Fruit fly (Drosophila melanogaster): ENCODE measurements around the gene CG8117.

CG8117 gene

DNA sequence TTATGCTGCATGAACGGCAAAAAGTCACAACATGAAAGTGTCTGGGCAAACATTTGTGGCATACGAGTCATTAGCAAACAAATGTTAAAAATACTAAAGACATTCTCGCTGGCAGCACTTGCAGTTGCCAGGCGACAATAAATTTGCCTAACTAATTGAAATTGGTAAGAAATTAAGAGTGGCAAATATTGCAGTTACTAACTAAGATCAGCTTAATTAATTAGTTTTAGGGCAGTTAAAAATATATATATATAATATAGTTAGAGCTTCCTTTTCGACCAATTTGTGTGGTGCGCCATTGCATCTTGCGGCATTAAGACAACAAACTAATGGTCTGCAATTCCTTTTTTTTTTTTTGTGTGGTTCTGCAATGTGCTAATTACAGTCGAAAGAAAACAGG lies 26.1 kb upstream of the CG8117 start:
- TF ChIP-seq Myc (optimal IDR thresholded peaks at IDR 0.05) (no peak), psq (optimal IDR thresholded peaks at IDR 0.05) (no peak), Sin3A (optimal IDR thresholded peaks at IDR 0.05) (no peak)

DNA sequence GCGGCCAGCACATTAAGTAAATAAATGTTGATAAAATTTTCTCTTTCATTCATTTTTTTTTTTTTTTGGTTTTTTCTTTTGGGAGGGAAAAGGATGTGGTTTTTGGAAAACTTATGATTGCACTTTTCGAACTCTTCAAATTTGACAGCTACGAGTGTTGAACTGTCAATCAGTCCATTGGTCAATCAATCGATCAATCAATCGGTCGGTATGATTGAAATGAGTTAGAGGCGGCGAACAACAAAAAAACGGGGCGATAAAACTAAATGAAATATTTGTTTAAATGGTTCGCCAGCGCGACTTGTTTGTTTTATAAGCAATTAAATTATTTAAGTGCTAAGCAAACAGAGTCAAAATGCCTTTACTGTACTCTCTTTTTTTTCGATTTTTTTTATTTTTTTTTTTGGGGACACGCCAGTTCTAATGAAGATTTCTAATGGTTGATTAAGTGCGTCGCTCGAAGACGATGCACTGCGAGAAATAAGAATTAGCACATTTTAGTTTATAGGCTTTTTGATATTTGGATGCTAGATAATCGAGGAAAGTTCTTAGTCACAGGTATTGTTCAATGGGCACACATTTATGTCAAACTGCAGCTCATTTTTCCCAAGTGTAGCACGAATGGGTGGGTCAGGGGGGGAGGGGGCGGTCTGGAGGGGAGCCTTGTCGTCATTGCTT lies 24.9 kb upstream of the CG8117 start:
- TF ChIP-seq ttk (optimal IDR thresholded peaks at IDR 0.05): no peak
- no peak for TF ChIP-seq insv (optimal IDR thresholded peaks at IDR 0.05)
- no peak for TF ChIP-seq h (optimal IDR thresholded peaks at IDR 0.05)
- no peak for TF ChIP-seq psq (optimal IDR thresholded peaks at IDR 0.05)
- no peak for TF ChIP-seq Sin3A (optimal IDR thresholded peaks at IDR 0.05)

DNA sequence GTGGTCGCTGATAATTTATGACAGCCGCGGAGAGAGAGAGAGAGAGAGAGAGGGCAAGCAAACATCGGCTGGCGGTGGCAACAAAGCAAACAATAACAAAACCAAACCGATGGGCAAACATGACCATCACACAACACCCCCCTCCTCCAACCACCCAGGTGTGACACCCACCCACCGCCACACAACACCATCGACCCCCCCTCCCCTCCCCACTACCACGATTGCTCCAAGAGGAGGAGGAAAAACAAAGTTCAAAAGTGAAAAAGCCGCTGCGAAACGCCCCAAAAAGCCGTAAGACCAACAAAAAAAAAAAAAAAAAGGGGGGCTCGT lies 24.4 kb upstream of the CG8117 start:
- no peak for TF ChIP-seq insv (optimal IDR thresholded peaks at IDR 0.05)
- TF ChIP-seq h (optimal IDR thresholded peaks at IDR 0.05): no peak
- no peak for TF ChIP-seq Myc (optimal IDR thresholded peaks at IDR 0.05)
- no peak for TF ChIP-seq Sin3A (optimal IDR thresholded peaks at IDR 0.05)
- no peak for TF ChIP-seq ttk (optimal IDR thresholded peaks at IDR 0.05)
- TF ChIP-seq psq (optimal IDR thresholded peaks at IDR 0.05): no peak

DNA sequence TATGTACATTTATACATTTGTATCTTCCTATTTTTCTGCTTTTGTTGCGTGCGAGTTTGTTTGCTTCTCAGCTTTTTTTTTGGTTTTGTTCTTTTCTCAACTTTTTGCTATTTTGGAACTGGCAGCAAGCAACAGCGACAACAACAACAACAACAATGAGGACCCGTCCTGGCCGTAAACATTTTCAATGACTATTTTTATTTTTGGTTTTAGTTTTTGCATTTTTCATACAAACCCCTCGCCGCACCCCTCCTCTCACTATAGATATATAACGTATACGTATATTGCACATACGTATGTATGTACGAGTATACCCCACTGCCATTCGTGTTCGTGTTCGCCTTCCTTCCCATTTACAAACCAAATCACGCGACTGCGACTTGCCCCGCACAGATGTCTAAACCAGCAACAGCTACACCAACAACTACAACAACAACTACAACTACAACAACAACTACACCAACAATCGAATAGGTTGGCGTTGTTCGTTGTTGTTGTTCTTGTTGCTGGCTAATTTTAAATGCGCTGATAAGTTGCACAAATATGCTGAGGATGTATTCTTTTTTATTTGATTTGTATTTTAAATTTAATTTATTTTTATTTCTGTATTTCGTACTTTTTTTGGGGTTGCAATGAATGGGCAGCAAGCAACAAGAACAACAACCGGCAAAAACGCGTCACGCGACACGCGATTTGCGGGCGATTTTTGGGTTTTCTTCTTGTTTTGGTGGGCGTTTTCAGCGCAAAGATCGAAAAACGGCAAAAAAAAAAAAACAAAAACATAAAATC lies 23.4 kb upstream of the CG8117 start:
- TF ChIP-seq psq (optimal IDR thresholded peaks at IDR 0.05): no peak
- TF ChIP-seq ttk (optimal IDR thresholded peaks at IDR 0.05): no peak
- TF ChIP-seq Sin3A (optimal IDR thresholded peaks at IDR 0.05): no peak

DNA sequence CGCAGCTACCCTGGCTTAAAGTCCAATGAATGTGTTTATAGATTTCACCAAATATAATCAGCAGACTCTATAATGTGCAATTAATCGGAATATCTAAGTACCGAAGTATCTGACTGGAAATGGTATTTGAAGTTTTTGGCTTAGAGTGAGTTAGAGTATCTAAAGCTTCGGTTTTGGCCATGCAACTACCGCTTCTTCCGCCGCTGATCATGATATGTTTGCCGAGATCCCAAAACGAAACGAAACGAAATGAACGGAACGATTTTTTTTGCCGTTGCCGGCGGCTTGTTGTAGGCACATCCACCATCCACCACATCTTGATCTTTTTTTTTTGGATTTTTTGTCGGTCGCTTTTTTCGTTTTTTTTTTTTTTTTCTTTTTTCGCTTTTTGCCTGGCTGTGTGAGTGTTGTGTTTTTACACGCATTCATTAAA lies 21.0 kb upstream of the CG8117 start:
- TF ChIP-seq Sin3A (optimal IDR thresholded peaks at IDR 0.05) (no peak), insv (optimal IDR thresholded peaks at IDR 0.05) (no peak), psq (optimal IDR thresholded peaks at IDR 0.05) (no peak), ttk (optimal IDR thresholded peaks at IDR 0.05) (no peak), Myc (optimal IDR thresholded peaks at IDR 0.05) (no peak), h (optimal IDR thresholded peaks at IDR 0.05) (no peak)

DNA sequence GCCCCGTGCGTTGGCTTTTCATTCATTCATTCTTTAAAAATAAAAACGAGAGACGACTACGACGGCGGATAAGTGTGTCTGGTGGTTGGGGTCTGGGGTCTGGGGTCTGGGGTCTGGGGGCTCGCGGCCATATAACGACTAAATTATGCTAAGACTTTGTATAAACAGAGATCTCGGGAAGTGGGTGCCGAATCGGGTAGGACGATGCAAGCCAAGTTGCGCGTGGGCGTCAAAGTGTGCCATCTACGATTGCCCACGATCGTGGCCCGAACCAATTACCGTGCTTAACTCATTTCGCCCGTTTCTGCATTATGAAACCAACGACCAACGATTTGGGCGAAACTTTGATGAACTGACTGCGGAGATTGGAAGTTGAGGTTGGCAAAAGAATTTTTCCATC lies 20.2 kb upstream of the CG8117 start:
- TF ChIP-seq h (optimal IDR thresholded peaks at IDR 0.05) (no peak), psq (optimal IDR thresholded peaks at IDR 0.05) (no peak), insv (optimal IDR thresholded peaks at IDR 0.05) (no peak), Sin3A (optimal IDR thresholded peaks at IDR 0.05) (no peak), ttk (optimal IDR thresholded peaks at IDR 0.05) (no peak), Myc (optimal IDR thresholded peaks at IDR 0.05) (no peak)

DNA sequence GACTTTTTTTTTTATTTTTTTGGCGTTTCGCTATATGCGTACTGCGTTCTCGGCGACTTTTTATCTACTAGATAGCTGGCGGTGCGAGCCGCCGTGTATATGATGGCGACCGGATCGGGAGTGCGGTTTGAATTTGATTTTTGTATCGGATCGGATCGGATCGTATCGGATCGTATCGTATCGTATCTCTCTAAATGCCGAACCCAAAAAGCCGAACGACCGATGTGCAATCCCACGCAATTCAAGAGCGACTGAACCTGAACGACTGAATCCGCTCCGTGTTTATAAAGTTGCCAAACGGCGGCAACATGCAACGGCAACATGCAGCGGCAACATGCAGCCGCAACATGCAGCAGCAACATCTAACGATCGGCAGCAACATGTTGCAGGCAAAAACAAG lies 17.7 kb upstream of the CG8117 start:
- TF ChIP-seq Myc (optimal IDR thresholded peaks at IDR 0.05) (no peak), h (optimal IDR thresholded peaks at IDR 0.05) (no peak), insv (optimal IDR thresholded peaks at IDR 0.05) (no peak), Sin3A (optimal IDR thresholded peaks at IDR 0.05) (no peak), psq (optimal IDR thresholded peaks at IDR 0.05) (no peak), ttk (optimal IDR thresholded peaks at IDR 0.05) (no peak)

DNA sequence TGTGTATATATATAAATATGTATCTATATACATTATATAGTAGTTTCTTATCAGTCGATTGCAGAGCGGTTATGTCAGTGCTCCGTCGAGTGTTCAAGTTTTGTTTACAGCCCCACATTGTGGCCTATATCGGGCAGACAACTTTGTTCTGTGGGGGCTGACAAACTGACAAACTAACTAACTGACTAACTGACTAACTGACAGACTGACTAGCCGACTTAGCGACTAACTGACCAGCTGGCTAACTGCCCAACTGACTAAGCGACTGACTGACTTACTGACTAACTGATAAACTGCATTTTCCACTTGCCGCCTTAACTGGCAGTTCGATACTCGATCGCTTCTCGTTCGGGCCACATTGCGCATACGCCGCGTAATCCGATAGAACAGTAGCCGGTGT lies 14.1 kb upstream of the CG8117 start:
- TF ChIP-seq psq (optimal IDR thresholded peaks at IDR 0.05) (no peak), Sin3A (optimal IDR thresholded peaks at IDR 0.05) (no peak), ttk (optimal IDR thresholded peaks at IDR 0.05) (no peak), insv (optimal IDR thresholded peaks at IDR 0.05) (no peak), h (optimal IDR thresholded peaks at IDR 0.05) (no peak), Myc (optimal IDR thresholded peaks at IDR 0.05) (no peak)

DNA sequence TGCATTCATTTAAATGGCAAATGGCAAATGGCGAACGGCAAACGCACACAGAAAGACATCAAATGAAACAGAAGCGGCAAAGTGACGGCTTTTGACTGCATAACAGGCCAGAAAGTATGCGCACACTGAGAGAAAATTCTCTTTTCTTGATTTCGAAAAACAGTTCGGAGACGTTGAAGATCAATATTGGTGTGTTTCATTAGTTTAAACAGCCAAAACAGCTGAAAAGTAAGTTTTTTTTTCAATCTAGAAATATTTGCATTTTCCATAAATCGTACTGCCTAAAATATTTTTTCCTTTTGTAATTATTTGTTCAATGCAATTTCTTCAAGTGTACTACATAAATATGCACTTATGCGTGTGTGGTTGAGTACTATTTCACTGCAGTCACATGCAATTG lies 13.2 kb upstream of the CG8117 start:
- no peak for TF ChIP-seq h (optimal IDR thresholded peaks at IDR 0.05)

DNA sequence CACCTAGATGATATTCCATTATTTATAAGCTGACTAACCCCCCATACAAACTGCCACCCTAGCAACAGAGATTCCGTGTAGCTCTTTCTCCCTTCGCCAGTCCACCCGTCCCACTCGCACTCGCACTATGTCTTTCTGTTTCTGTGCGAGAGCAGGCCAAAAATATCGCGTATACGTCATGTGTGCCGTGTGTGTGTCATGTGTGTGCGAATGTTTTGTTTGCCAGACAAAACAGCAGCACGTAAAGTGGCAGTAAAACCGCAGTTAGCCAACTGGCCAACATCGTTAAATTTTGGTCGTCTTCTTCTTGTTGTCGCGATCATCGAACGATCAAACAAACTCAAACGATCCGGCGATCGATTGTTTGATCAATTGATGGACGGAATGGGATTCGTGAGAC lies 12.6 kb upstream of the CG8117 start:
- TF ChIP-seq ttk (optimal IDR thresholded peaks at IDR 0.05) (no peak), psq (optimal IDR thresholded peaks at IDR 0.05) (no peak), Myc (optimal IDR thresholded peaks at IDR 0.05) (no peak), Sin3A (optimal IDR thresholded peaks at IDR 0.05) (no peak), insv (optimal IDR thresholded peaks at IDR 0.05) (no peak), h (optimal IDR thresholded peaks at IDR 0.05) (no peak)

DNA sequence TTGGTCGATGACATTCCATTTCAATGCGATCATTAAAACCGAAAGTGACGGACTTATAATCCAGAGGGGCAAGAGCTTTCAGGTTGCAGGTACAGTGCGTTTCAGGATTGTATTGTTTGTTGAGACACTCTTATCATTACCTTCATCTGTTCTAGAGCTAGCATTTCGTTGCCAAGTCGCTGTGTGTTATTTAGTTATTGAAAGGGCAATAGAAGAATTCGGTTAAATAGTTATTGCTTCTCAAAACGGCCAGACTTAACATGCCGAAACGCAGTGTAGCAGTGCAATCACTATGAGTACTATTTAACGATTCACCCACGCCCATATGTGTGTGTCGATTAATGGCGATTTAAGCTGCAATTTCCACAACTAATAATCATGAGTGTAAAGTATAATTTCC lies 11.4 kb upstream of the CG8117 start:
- TF ChIP-seq insv (optimal IDR thresholded peaks at IDR 0.05): no peak
- no peak for TF ChIP-seq Myc (optimal IDR thresholded peaks at IDR 0.05)
- no peak for TF ChIP-seq psq (optimal IDR thresholded peaks at IDR 0.05)
- no peak for TF ChIP-seq Sin3A (optimal IDR thresholded peaks at IDR 0.05)
- no peak for TF ChIP-seq h (optimal IDR thresholded peaks at IDR 0.05)
- no peak for TF ChIP-seq ttk (optimal IDR thresholded peaks at IDR 0.05)

DNA sequence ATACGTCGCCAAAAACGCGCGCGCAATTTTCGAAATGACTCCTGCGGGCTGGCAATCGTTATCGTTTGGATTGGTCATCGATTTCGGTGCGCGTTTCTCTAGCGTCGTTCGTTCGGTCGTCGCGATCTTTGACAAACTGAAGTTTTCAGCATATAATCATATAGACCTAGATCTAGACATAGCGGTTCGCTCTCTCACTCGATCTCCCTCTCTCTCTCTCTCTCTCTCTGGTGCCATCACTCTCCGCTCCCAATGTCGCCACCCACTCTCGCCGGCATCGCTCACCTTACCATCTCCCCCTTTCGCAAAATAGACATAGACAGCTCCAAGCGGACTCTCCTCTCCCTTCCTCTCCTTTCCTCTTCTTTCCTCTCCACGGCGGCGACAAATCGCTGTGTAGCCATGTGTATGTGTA lies 10.7 kb upstream of the CG8117 start, which contains the start of gene sog:
Gene sog, minus strand, starts transcription at position 122 of the 415 bp plus-strand sequence.
- TF ChIP-seq insv (optimal IDR thresholded peaks at IDR 0.05) (no peak), Sin3A (optimal IDR thresholded peaks at IDR 0.05) (no peak), ttk (optimal IDR thresholded peaks at IDR 0.05) (no peak)

DNA sequence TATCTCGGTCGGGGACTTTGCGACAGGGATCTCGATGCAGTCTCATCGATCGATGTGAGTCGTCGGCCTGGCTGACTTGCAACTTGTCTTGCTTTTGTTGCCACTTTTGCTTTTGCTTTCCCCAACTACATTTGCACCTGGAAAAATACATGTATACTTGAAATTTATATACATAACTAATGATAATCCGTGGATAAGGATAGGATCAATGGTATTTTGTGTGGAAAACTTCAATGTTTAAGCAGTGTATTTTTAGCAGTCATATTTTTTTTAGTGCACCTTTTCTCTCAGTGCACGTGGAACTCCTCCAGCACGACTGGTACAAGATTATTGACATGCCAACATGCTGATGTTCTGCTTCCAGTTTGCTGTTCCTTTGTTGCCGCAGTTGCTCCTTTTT lies 5.0 kb upstream of the CG8117 start:
- TF ChIP-seq Sin3A (optimal IDR thresholded peaks at IDR 0.05) (no peak), ttk (optimal IDR thresholded peaks at IDR 0.05) (no peak), insv (optimal IDR thresholded peaks at IDR 0.05) (no peak), Myc (optimal IDR thresholded peaks at IDR 0.05) (no peak), h (optimal IDR thresholded peaks at IDR 0.05) (no peak), psq (optimal IDR thresholded peaks at IDR 0.05) (no peak)

Measured in Kc167 (cell line).